Worm (Caenorhabditis elegans) whole organism, early embryonic: Measurements from ENCODE around the gene F35C11.5.

ENCODE experiments used
- B0310.2 ChIP-seq: sonication (generic microtip); optimal IDR thresholded peaks from 2 replicates; lab custom pipeline; 2016; ENCODE audit warnings: mild to moderate bottlenecking, missing genetic modification characterization, missing compliant biosample characterization
- F13C5.2 ChIP-seq: sonication (generic microtip); optimal IDR thresholded peaks from 2 replicates; lab custom pipeline; 2017; ENCODE audit warnings: mild to moderate bottlenecking, missing genetic modification characterization, inconsistent platforms, missing compliant biosample characterization
- aly-1 ChIP-seq: sonication (generic microtip); optimal IDR thresholded peaks from 2 replicates; lab custom pipeline; 2016; ENCODE audit warnings: missing genetic modification characterization, missing compliant biosample characterization
- ama-1 ChIP-seq: fragments of 150-350 bp; optimal IDR thresholded peaks from 2 replicates; lab custom pipeline; 2014
- ceh-13 ChIP-seq: fragments of 200-800 bp; sonication (Bioruptor generic); optimal IDR thresholded peaks from 2 replicates; lab custom pipeline; 2018; ENCODE audit warnings: mild to moderate bottlenecking, missing genetic modification characterization, missing compliant biosample characterization
- ceh-36 ChIP-seq: sonication (generic microtip); optimal IDR thresholded peaks from 2 replicates; lab custom pipeline; 2016; ENCODE audit warnings: missing genetic modification characterization, inconsistent platforms, missing compliant biosample characterization
- ets-7 ChIP-seq: sonication (generic microtip); optimal IDR thresholded peaks from 2 replicates; lab custom pipeline; 2016; ENCODE audit warnings: missing genotype, missing genetic modification characterization, missing compliant biosample characterization
- flt-1 ChIP-seq: fragments of 200-800 bp; sonication (Bioruptor generic); IDR thresholded peaks from 2 replicates; pipeline ENCODE4 v1.3.6; 2022; ENCODE audit warnings: missing genetic modification characterization, missing compliant biosample characterization
- hmbx-1 ChIP-seq: sonication (generic microtip); optimal IDR thresholded peaks from 2 replicates; lab custom pipeline; 2016; ENCODE audit warnings: mild to moderate bottlenecking, missing genetic modification characterization, missing compliant biosample characterization
- hmg-4 ChIP-seq: fragments of 200-800 bp; sonication (Bioruptor generic); optimal IDR thresholded peaks from 2 replicates; lab custom pipeline; 2018; ENCODE audit warnings: mild to moderate bottlenecking, missing genetic modification characterization, missing compliant biosample characterization
- hnd-1 ChIP-seq: sonication (generic microtip); optimal IDR thresholded peaks from 2 replicates; lab custom pipeline; 2016; ENCODE audit warnings: missing genetic modification characterization, missing compliant biosample characterization
- pes-1 ChIP-seq: fragments of 200-800 bp; sonication (Bioruptor generic); IDR thresholded peaks from 2 replicates; pipeline ENCODE4 v1.3.6; 2022; ENCODE audit warnings: missing genetic modification reagents, missing genetic modification characterization, missing compliant biosample characterization
- scrt-1 ChIP-seq: fragments of 200-800 bp; sonication (Bioruptor generic); IDR thresholded peaks from 2 replicates; pipeline ENCODE4 v1.3.6; 2022; ENCODE audit warnings: missing genetic modification characterization, missing compliant biosample characterization
- sea-1 ChIP-seq: fragments of 200-800 bp; sonication (Bioruptor generic); conservative IDR thresholded peaks from 2 replicates; pipeline ENCODE4 v1.3.6; 2022; ENCODE audit warnings: missing genetic modification characterization, missing compliant biosample characterization
- tbx-11 ChIP-seq: fragments of 200-800 bp; sonication (Bioruptor generic); IDR thresholded peaks from 2 replicates; pipeline ENCODE4 v1.3.6; 2022; ENCODE audit warnings: missing genetic modification characterization, missing compliant biosample characterization
- tbx-37 ChIP-seq: fragments of 200-800 bp; sonication (Bioruptor generic); conservative IDR thresholded peaks from 2 replicates; pipeline ENCODE4 v1.3.6; 2022; ENCODE audit warnings: missing genetic modification reagents, missing genetic modification characterization, missing compliant biosample characterization
- tra-4 ChIP-seq: sonication (generic microtip); optimal IDR thresholded peaks from 2 replicates; lab custom pipeline; 2017; ENCODE audit warnings: missing genetic modification characterization, missing compliant biosample characterization

Gene F35C11.5

DNA sequence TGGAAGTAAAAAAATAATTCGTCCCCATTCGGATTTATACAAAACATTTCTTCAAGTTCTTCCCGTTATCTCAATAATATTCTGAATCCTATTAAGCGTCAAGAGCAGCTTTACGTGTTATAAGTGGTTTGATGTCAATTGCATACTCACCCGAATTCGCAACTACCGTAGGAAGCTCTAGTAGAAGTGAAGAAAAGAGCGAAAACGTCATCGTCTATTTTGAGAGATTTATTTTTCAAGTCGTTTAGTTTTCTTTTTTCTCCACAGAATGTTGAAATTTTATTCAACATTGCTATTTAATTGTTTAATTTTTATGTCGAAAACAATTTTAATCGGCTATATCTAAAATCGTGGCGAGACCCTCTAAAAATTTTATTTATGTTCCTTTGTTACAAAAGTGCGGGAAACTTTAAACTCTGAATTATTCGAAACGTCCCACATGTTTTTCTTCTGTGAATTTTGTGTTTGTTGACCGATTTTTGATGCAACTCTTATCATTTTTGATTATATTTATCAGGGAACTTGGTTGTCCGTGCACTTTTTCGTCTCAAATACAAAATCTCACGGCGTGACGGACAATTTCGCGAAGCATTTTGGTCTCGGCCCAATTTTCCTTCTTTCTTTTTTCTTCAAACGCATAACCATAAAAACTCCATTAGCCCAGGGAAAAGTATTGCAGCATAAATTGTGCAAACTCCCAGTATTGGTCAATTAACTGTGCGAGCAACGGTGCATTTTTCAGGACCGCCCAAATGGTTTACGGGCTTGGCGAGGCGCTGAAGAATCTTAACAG, 16.5 kb downstream of the F35C11.5 start, which contains the start of gene tdc-1:
Gene tdc-1, plus strand, starts transcription at position 743 of the 793 bp plus-strand sequence.
- TF ChIP-seq ets-7 (tag; lab: Kevin White, UChicago) (no peak), tbx-37 (GFP tag; lab: Robert Waterston, UW) (no peak), hmbx-1 (tag; lab: Kevin White, UChicago) (no peak), ceh-36 (tag; lab: Kevin White, UChicago) (no peak), pes-1 (GFP tag; lab: Robert Waterston, UW) (no peak), B0310.2 (tag; lab: Kevin White, UChicago) (no peak), hnd-1 (no peak), ceh-13 (GFP tag; lab: Kevin White, UChicago) (no peak), sea-1 (no peak), aly-1 (tag; lab: Kevin White, UChicago) (no peak), tra-4 (tag; lab: Kevin White, UChicago) (no peak), hmg-4 (GFP tag; lab: Kevin White, UChicago) (no peak)

DNA sequence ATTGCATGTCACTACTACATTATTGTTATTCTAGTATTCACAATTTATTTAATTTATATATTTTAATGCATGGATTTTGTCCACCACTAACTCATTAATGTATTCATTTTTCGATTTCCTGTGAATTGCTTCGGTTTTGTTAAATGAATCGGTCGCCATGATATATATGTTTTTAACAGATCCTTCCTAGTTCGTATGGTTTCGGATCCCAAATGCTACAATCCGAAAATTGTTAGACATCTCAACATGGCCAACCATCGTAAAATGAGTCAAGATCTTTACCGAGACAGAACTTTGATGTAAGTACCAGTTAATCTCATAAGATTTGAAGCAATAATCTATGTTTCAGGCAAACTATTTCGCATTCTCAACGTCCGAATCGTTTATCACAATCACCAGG, 19.5 kb downstream of the F35C11.5 start:
- TF ChIP-seq ets-7 (tag; lab: Kevin White, UChicago) (no peak), aly-1 (tag; lab: Kevin White, UChicago) (no peak), hmbx-1 (tag; lab: Kevin White, UChicago) (no peak)

DNA sequence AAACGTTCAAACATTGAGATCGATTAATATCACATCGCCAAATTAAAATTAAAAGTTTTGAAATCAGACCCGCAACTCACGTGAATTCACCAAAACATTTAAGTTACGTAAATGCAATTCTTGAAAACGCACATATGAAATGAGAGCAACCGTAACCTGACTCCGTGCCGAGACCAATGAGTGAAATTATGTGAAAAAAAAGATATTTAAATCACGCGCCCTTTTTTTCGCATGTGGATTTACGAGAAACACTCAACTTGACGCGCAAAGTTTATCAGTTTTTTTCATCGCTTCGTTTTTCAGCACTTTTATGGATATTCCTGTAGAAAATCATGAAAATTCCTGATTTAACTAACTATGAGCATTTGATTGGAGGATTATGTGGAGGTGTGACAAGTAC, 22.5 kb downstream of the F35C11.5 start, which contains the start of the genes gei-14 and slc-25A32:
Gene gei-14, minus strand, starts transcription at position 175 of the 400 bp plus-strand sequence.
Gene slc-25A32, plus strand, starts transcription at position 242 of the 400 bp plus-strand sequence.
- TF ChIP-seq B0310.2 (tag; lab: Kevin White, UChicago): no peak
- TF ChIP-seq tra-4 (tag; lab: Kevin White, UChicago): no peak
- no peak for TF ChIP-seq sea-1
- TF ChIP-seq pes-1 (GFP tag; lab: Robert Waterston, UW): no peak
- no peak for TF ChIP-seq tbx-37 (GFP tag; lab: Robert Waterston, UW)
- TF ChIP-seq aly-1 (tag; lab: Kevin White, UChicago): no peak
- no peak for TF ChIP-seq ceh-13 (GFP tag; lab: Kevin White, UChicago)
- TF ChIP-seq hnd-1: no peak
- no peak for TF ChIP-seq flt-1 (GFP tag; lab: Robert Waterston, UW)
- no peak for TF ChIP-seq ceh-36 (tag; lab: Kevin White, UChicago)
- TF ChIP-seq hmbx-1 (tag; lab: Kevin White, UChicago): no peak
- no peak for TF ChIP-seq scrt-1 (GFP tag; lab: Robert Waterston, UW)
- no peak for TF ChIP-seq F13C5.2 (tag; lab: Kevin White, UChicago)

DNA sequence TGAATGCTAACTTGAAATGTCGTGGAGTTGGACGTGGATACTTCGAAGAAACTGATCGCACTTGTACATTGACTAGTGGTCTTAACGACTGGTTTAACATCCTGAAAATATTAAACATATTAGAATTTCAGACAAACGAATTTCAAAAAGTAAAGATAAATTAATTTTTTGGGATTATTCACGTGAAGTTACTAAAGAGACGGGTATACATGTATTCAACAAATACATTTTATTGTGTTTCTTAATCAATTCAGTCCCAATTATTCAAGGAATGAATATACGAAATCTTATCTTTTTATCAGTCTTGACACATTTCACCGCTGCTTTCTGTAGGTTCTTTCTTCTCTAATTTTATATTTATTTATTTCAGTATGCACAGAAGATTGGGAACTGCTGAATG, 24.9 kb downstream of the F35C11.5 start, which contains the start of the genes mrpl-10 and clec-142:
Gene mrpl-10, minus strand, starts transcription at position 101 of the 400 bp plus-strand sequence.
Gene clec-142, plus strand, starts transcription at position 264 of the 400 bp plus-strand sequence.
- TF ChIP-seq hmbx-1 (tag; lab: Kevin White, UChicago): no peak
- no peak for TF ChIP-seq hnd-1
- no peak for TF ChIP-seq ets-7 (tag; lab: Kevin White, UChicago)
- no peak for TF ChIP-seq tbx-37 (GFP tag; lab: Robert Waterston, UW)
- TF ChIP-seq sea-1: no peak
- no peak for TF ChIP-seq ceh-13 (GFP tag; lab: Kevin White, UChicago)
- TF ChIP-seq tbx-11: no peak
- no peak for TF ChIP-seq F13C5.2 (tag; lab: Kevin White, UChicago)
- TF ChIP-seq hmg-4 (GFP tag; lab: Kevin White, UChicago): no peak
- TF ChIP-seq ceh-36 (tag; lab: Kevin White, UChicago): no peak
- TF ChIP-seq aly-1 (tag; lab: Kevin White, UChicago): no peak
- no peak for TF ChIP-seq B0310.2 (tag; lab: Kevin White, UChicago)
- no peak for TF ChIP-seq scrt-1 (GFP tag; lab: Robert Waterston, UW)
- no peak for TF ChIP-seq ama-1 (lab: Kevin White, UChicago)
- TF ChIP-seq flt-1 (GFP tag; lab: Robert Waterston, UW): no peak

DNA sequence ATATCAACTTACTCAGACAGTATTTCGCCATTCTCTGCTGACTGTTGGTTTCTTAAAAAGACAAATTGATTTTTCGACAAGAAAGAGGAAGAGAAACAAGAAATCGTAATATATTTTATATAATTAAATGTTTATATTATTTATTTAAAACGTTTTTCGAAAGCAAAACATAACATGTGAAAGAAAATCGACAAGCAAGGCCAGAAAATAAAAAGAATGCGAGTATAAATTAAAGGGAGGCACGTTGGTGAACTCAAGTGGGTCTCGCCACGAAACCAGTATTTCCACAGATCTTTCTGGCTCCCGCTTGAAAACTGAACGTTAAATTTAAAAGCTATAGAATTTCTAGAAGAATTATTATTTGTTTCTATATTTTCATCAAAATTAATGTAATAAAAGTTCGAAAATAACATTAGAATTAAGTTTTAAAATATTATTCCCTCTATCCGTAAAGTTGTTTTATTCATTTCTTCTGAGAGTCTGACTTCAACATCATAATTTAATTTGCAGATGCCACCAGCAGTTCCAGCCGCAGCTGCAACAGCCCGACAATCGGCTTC, 29.7 kb downstream of the F35C11.5 start, which contains the start of the genes nst-1 and cct-4:
Gene nst-1, minus strand, starts transcription at position 51 of the 560 bp plus-strand sequence.
Gene cct-4, plus strand, starts transcription at position 510 of the 560 bp plus-strand sequence.
- TF ChIP-seq ama-1 (lab: Kevin White, UChicago) (no peak), aly-1 (tag; lab: Kevin White, UChicago) (no peak), scrt-1 (GFP tag; lab: Robert Waterston, UW) (no peak), pes-1 (GFP tag; lab: Robert Waterston, UW) (no peak), hmg-4 (GFP tag; lab: Kevin White, UChicago) (no peak), ceh-13 (GFP tag; lab: Kevin White, UChicago) (no peak), ceh-36 (tag; lab: Kevin White, UChicago) (no peak), tbx-37 (GFP tag; lab: Robert Waterston, UW) (no peak)

DNA sequence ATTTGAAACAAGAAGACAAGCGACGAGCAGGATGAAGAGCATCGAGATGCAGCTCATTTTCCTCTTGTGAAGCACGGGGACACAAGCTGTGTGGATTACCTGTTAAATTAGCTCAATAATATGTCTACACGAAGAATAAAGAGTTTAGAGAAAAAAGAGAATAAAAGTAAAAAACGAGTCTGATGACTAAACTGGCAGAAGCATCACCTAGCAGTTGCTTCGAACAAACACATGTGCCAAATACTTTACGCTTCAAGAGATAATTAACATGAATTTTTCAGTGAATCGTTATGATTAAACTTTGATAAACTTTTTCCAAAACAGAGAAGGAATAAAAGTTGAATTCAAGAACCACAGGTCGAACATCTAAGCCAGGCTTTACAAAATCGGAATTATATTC, 41.8 kb downstream of the F35C11.5 start, which contains the start of gene nlp-55:
Gene nlp-55, minus strand, starts transcription at position 101 of the 400 bp plus-strand sequence.
- TF ChIP-seq sea-1 (no peak), B0310.2 (tag; lab: Kevin White, UChicago) (no peak), aly-1 (tag; lab: Kevin White, UChicago) (no peak), pes-1 (GFP tag; lab: Robert Waterston, UW) (no peak), hnd-1 (no peak), hmg-4 (GFP tag; lab: Kevin White, UChicago) (no peak), ceh-13 (GFP tag; lab: Kevin White, UChicago) (no peak), tbx-37 (GFP tag; lab: Robert Waterston, UW) (no peak), tbx-11 (no peak)
